Worm (Caenorhabditis elegans) whole organism, mixed stage, embryonic: Measurements from ENCODE around the gene cand-1.

Experiments used
- bed-3 ChIP-seq: fragments of 200-800 bp; sonication (Bioruptor generic); optimal IDR thresholded peaks from 3 replicates; lab custom pipeline; 2018; ENCODE audit warnings: mild to moderate bottlenecking, missing genetic modification characterization, moderate library complexity, missing compliant biosample characterization
- blmp-1 ChIP-seq: fragments of 150-350 bp; optimal IDR thresholded peaks from 2 replicates; lab custom pipeline; 2014; ENCODE audit warnings: missing biosample characterization, missing genetic modification characterization
- ceh-39 ChIP-seq: fragments of 150-350 bp; optimal IDR thresholded peaks from 2 replicates; lab custom pipeline; 2014; ENCODE audit warnings: missing biosample characterization, missing genetic modification characterization
- ceh-43 ChIP-seq: fragments of 200-800 bp; sonication (Bioruptor generic); optimal IDR thresholded peaks from 2 replicates; lab custom pipeline; 2018; ENCODE audit warnings: mild to moderate bottlenecking, missing genetic modification characterization, moderate library complexity, missing compliant biosample characterization
- ceh-83 ChIP-seq: fragments of 200-800 bp; sonication (Bioruptor generic); optimal IDR thresholded peaks from 2 replicates; lab custom pipeline; 2018; ENCODE audit warnings: mild to moderate bottlenecking, missing genetic modification characterization, missing compliant biosample characterization
- cnd-1 ChIP-seq: fragments of 200-800 bp; sonication (Bioruptor generic); optimal IDR thresholded peaks from 2 replicates; lab custom pipeline; 2018; ENCODE audit warnings: mild to moderate bottlenecking, missing genetic modification characterization, missing compliant biosample characterization
- drap-1 ChIP-seq: fragments of 200-800 bp; sonication (Bioruptor generic); optimal IDR thresholded peaks from 3 replicates; lab custom pipeline; 2018; ENCODE audit warnings: mild to moderate bottlenecking, missing genetic modification characterization, missing compliant biosample characterization
- elt-1 ChIP-seq: sonication (generic microtip); optimal IDR thresholded peaks from 2 replicates; lab custom pipeline; 2017; ENCODE audit warnings: missing genetic modification characterization, mild to moderate bottlenecking, missing compliant biosample characterization, antibody characterized with exemption, moderate library complexity, borderline replicate concordance; ENCODE audit not compliant: insufficient read depth
- flh-1 ChIP-seq: fragments of 200-800 bp; sonication (Bioruptor generic); optimal IDR thresholded peaks from 2 replicates; lab custom pipeline; 2018; ENCODE audit warnings: mild to moderate bottlenecking, missing genetic modification characterization, moderate library complexity, missing compliant biosample characterization
- ham-2 ChIP-seq: fragments of 200-800 bp; sonication (Bioruptor generic); optimal IDR thresholded peaks from 2 replicates; lab custom pipeline; 2018; ENCODE audit warnings: mild to moderate bottlenecking, missing genetic modification characterization, missing compliant biosample characterization
- hlh-1 ChIP-seq: fragments of 150-350 bp; optimal IDR thresholded peaks from 2 replicates; lab custom pipeline; 2014; ENCODE audit warnings: missing biosample characterization, missing genetic modification reagents, missing genetic modification characterization
- lin-13 ChIP-seq: fragments of 150-350 bp; optimal IDR thresholded peaks from 2 replicates; lab custom pipeline; 2014; ENCODE audit warnings: missing biosample characterization, missing genetic modification characterization
- lin-32 ChIP-seq: fragments of 200-800 bp; sonication (Bioruptor generic); optimal IDR thresholded peaks from 2 replicates; lab custom pipeline; 2018; ENCODE audit warnings: mild to moderate bottlenecking, missing genetic modification characterization, missing compliant biosample characterization
- lsy-2 ChIP-seq: fragments of 150-350 bp; optimal IDR thresholded peaks from 2 replicates; lab custom pipeline; 2014; ENCODE audit warnings: missing biosample characterization, missing genetic modification characterization
- mab-5 ChIP-seq: fragments of 150-350 bp; optimal IDR thresholded peaks from 2 replicates; lab custom pipeline; 2014; ENCODE audit warnings: missing biosample characterization, missing genetic modification characterization
- mep-1 ChIP-seq: fragments of 150-350 bp; optimal IDR thresholded peaks from 2 replicates; lab custom pipeline; 2017; ENCODE audit warnings: missing biosample characterization, missing genetic modification reagents, missing genetic modification characterization, inconsistent platforms
- mls-2 ChIP-seq: sonication (generic microtip); optimal IDR thresholded peaks from 2 replicates; lab custom pipeline; 2016; ENCODE audit warnings: mild to moderate bottlenecking, missing genetic modification characterization, moderate library complexity, missing compliant biosample characterization
- nhr-12 ChIP-seq: fragments of 150-350 bp; optimal IDR thresholded peaks from 2 replicates; lab custom pipeline; 2014; ENCODE audit warnings: missing biosample characterization, missing genetic modification characterization
- nhr-2 ChIP-seq: fragments of 150-350 bp; optimal IDR thresholded peaks from 2 replicates; lab custom pipeline; 2014; ENCODE audit warnings: missing biosample characterization, missing genetic modification characterization
- nhr-237 ChIP-seq: fragments of 150-350 bp; optimal IDR thresholded peaks from 2 replicates; lab custom pipeline; 2014; ENCODE audit warnings: missing biosample characterization, missing genetic modification characterization
- nhr-28 ChIP-seq: fragments of 150-350 bp; optimal IDR thresholded peaks from 2 replicates; lab custom pipeline; 2014; ENCODE audit warnings: missing biosample characterization, missing genetic modification characterization
- sptf-1 ChIP-seq: sonication (generic microtip); optimal IDR thresholded peaks from 2 replicates; lab custom pipeline; 2017; ENCODE audit warnings: mild to moderate bottlenecking, missing genetic modification characterization, moderate library complexity, missing compliant biosample characterization
- tbx-8 ChIP-seq: fragments of 200-800 bp; sonication (Bioruptor generic); optimal IDR thresholded peaks from 2 replicates; lab custom pipeline; 2018; ENCODE audit warnings: mild to moderate bottlenecking, missing genetic modification characterization, moderate library complexity, missing compliant biosample characterization
- unc-39 ChIP-seq: fragments of 150-350 bp; optimal IDR thresholded peaks from 2 replicates; lab custom pipeline; 2014; ENCODE audit warnings: missing biosample characterization, missing genetic modification characterization
- unc-62 ChIP-seq: fragments of 150-350 bp; optimal IDR thresholded peaks from 2 replicates; lab custom pipeline; 2014; ENCODE audit warnings: missing biosample characterization, missing genetic modification reagents, missing genetic modification characterization
- zip-8 ChIP-seq: fragments of 150-350 bp; optimal IDR thresholded peaks from 2 replicates; lab custom pipeline; 2014; ENCODE audit warnings: missing biosample characterization, missing genetic modification characterization
- ztf-11 ChIP-seq: fragments of 150-350 bp; optimal IDR thresholded peaks from 2 replicates; lab custom pipeline; 2014; ENCODE audit warnings: missing biosample characterization, missing genetic modification characterization

The cand-1 gene

ce11 chrV:16857977-16858479, 55.4 kb downstream of the cand-1 start, which contains the start of the genes clec-31 and clec-22:
clec-31 (minus strand) TSS chrV:16858077.
clec-22 (plus strand) TSS chrV:16858429.
- no peak for TF ChIP-seq ztf-11 (tag; lab: Kevin White, UChicago)
- no peak for TF ChIP-seq lin-13
- TF ChIP-seq elt-1 (tag; lab: Kevin White, UChicago) = no peak
- TF ChIP-seq lsy-2 (tag; lab: Kevin White, UChicago) = no peak
- TF ChIP-seq tbx-8 (GFP tag; lab: Kevin White, UChicago) = no peak
- TF ChIP-seq hlh-1 (tag; lab: Kevin White, UChicago) = no peak
- TF ChIP-seq mls-2 (tag; lab: Kevin White, UChicago) = no peak
- no peak for TF ChIP-seq sptf-1
- no peak for TF ChIP-seq flh-1 (GFP tag; lab: Kevin White, UChicago)
- TF ChIP-seq nhr-12 (tag; lab: Kevin White, UChicago) = no peak
- no peak for TF ChIP-seq nhr-2
- no peak for TF ChIP-seq unc-39
- no peak for TF ChIP-seq ceh-39 (tag; lab: Kevin White, UChicago)
- TF ChIP-seq ceh-83 = no peak
- no peak for TF ChIP-seq mep-1 (tag; lab: Kevin White, UChicago)
- no peak for TF ChIP-seq nhr-28 (tag; lab: Kevin White, UChicago)
- no peak for TF ChIP-seq lin-32 (GFP tag; lab: Kevin White, UChicago)
- no peak for TF ChIP-seq cnd-1 (tag; lab: Kevin White, UChicago)
- no peak for TF ChIP-seq ceh-43 (GFP tag; lab: Kevin White, UChicago)
- no peak for TF ChIP-seq mab-5 (tag; lab: Kevin White, UChicago)

ce11 chrV:16861719-16862118, 59.0 kb downstream of the cand-1 start, which contains the start of the genes clec-32 and clec-24:
clec-32 (minus strand) TSS chrV:16861819.
clec-24 (plus strand) TSS chrV:16862012.
- TF ChIP-seq nhr-237 (tag; lab: Kevin White, UChicago) (no peak), mep-1 (tag; lab: Kevin White, UChicago) (no peak), flh-1 (GFP tag; lab: Kevin White, UChicago) (no peak), unc-62 (GFP tag; lab: Kevin White, UChicago) (no peak), blmp-1 (tag; lab: Kevin White, UChicago) (no peak), zip-8 (tag; lab: Kevin White, UChicago) (no peak), hlh-1 (tag; lab: Kevin White, UChicago) (no peak), drap-1 (GFP tag; lab: Kevin White, UChicago) (no peak), sptf-1 (no peak), tbx-8 (GFP tag; lab: Kevin White, UChicago) (no peak), lin-13 (no peak), mab-5 (tag; lab: Kevin White, UChicago) (no peak), elt-1 (tag; lab: Kevin White, UChicago) (no peak), ceh-83 (no peak), ham-2 (GFP tag; lab: Kevin White, UChicago) (no peak), lsy-2 (tag; lab: Kevin White, UChicago) (no peak), ceh-39 (tag; lab: Kevin White, UChicago) (no peak), unc-39 (no peak), bed-3 (no peak)
